Fruit fly (Drosophila melanogaster): ENCODE results near the gene Cpr65Eb.

Gene Cpr65Eb

dm6 chr3L:7088687-7089086 is at the start of gene Cpr65Eb:
TSS of gene Cpr65Eb (minus strand) at chr3L:7088787.
- no peak for TF ChIP-seq CG17801 (GFP tag; optimal IDR thresholded peaks at IDR 0.05; ENCODE audit: partially characterized antibody)

dm6 chr3L:7137613-7138189 is 49.1 kb upstream of the Cpr65Eb start:
- TF ChIP-seq CG17801 (GFP tag; optimal IDR thresholded peaks at IDR 0.05; ENCODE audit: partially characterized antibody) = no peak

- TF ChIP-seq CG17801 (GFP tag; optimal IDR thresholded peaks at IDR 0.05; ENCODE audit: partially characterized antibody) = no peak
Measured at dm6 chr3L:7136663-7137062, 48.1 kb upstream of the Cpr65Eb start.

- TF ChIP-seq CG17801 (GFP tag; optimal IDR thresholded peaks at IDR 0.05; ENCODE audit: partially characterized antibody) = peak; percentile 71
Measured at dm6 chr3L:7134818-7135217, 46.2 kb upstream of the Cpr65Eb start.

- TF ChIP-seq CG17801 (GFP tag; optimal IDR thresholded peaks at IDR 0.05; ENCODE audit: partially characterized antibody) = peak; percentile 69
Measured at dm6 chr3L:7133699-7134655, 45.4 kb upstream of the Cpr65Eb start, which contains the start of gene melt. TSS of gene melt (plus strand) at chr3L:7134516.

- no peak for TF ChIP-seq CG17801 (GFP tag; optimal IDR thresholded peaks at IDR 0.05; ENCODE audit: partially characterized antibody)
Measured at dm6 chr3L:7132593-7132992, 44.0 kb upstream of the Cpr65Eb start.

- TF ChIP-seq CG17801 (GFP tag; optimal IDR thresholded peaks at IDR 0.05; ENCODE audit: partially characterized antibody) = peak; percentile 21
Measured at dm6 chr3L:7131447-7131983, 42.9 kb upstream of the Cpr65Eb start, which contains the start of gene Acbp2. TSS of gene Acbp2 (plus strand) at chr3L:7131863.

- TF ChIP-seq CG17801 (GFP tag; optimal IDR thresholded peaks at IDR 0.05; ENCODE audit: partially characterized antibody) = no peak
Measured at dm6 chr3L:7130574-7130973, 42.0 kb upstream of the Cpr65Eb start, which contains the start of gene Acbp3. TSS of gene Acbp3 (plus strand) at chr3L:7130874.

dm6 chr3L:7128214-7129008 is 39.8 kb upstream of the Cpr65Eb start, which contains the start of the genes Acbp4 and Acbp6:
TSS of gene Acbp4 (minus strand) at chr3L:7128264.
TSS of gene Acbp6 (plus strand) at chr3L:7128903.
- TF ChIP-seq CG17801 (GFP tag; optimal IDR thresholded peaks at IDR 0.05; ENCODE audit: partially characterized antibody) = no peak

- TF ChIP-seq CG17801 (GFP tag; optimal IDR thresholded peaks at IDR 0.05; ENCODE audit: partially characterized antibody) = no peak
Measured at dm6 chr3L:7125289-7125955, 36.8 kb upstream of the Cpr65Eb start, which contains the start of the genes msl-3 and BBS1. TSS of gene msl-3 (minus strand) at chr3L:7125533. TSS of gene BBS1 (plus strand) at chr3L:7125905.

dm6 chr3L:7122136-7122535 is 33.5 kb upstream of the Cpr65Eb start:
- TF ChIP-seq CG17801 (GFP tag; optimal IDR thresholded peaks at IDR 0.05; ENCODE audit: partially characterized antibody) = no peak

- TF ChIP-seq CG17801 (GFP tag; optimal IDR thresholded peaks at IDR 0.05; ENCODE audit: partially characterized antibody) = no peak
Measured at dm6 chr3L:7115944-7116343, 27.4 kb upstream of the Cpr65Eb start.

- TF ChIP-seq CG17801 (GFP tag; optimal IDR thresholded peaks at IDR 0.05; ENCODE audit: partially characterized antibody) = no peak
Measured at dm6 chr3L:7113010-7113409, 24.4 kb upstream of the Cpr65Eb start.

- no peak for TF ChIP-seq CG17801 (GFP tag; optimal IDR thresholded peaks at IDR 0.05; ENCODE audit: partially characterized antibody)
Measured at dm6 chr3L:7105693-7106092, 17.1 kb upstream of the Cpr65Eb start.
